Fruit fly (Drosophila melanogaster) whole organism, embryonic: ENCODE measurements around the gene mus201.

Experiments used
- CG10366 ChIP-seq: fragments of 200-800 bp; sonication (Bioruptor generic); IDR thresholded peaks from 2 replicates; pipeline ENCODE4 v1.3.6; 2022; ENCODE audit warnings: missing biosample characterization, missing genetic modification characterization
- CG10654 ChIP-seq: fragments of 200-800 bp; sonication (Bioruptor generic); optimal IDR thresholded peaks from 2 replicates; lab custom pipeline; 2016; ENCODE audit warnings: missing biosample characterization, missing genetic modification characterization
- CG14710 ChIP-seq: fragments of 200-800 bp; sonication (Bioruptor generic); optimal IDR thresholded peaks from 3 replicates; lab custom pipeline; 2019; ENCODE audit warnings: missing biosample characterization, mild to moderate bottlenecking, missing genetic modification characterization, moderate library complexity
- CG17612 ChIP-seq: fragments of 200-800 bp; sonication (Bioruptor generic); IDR thresholded peaks from 2 replicates; pipeline ENCODE4 v1.3.6; 2022; ENCODE audit warnings: missing biosample characterization, missing genetic modification characterization
- CG31224 ChIP-seq: fragments of 200-800 bp; sonication (Bioruptor generic); IDR thresholded peaks from 2 replicates; pipeline ENCODE4 v1.3.6; 2022; ENCODE audit warnings: missing biosample characterization, missing genetic modification characterization
- CG3281 ChIP-seq: fragments of 200-800 bp; sonication (Bioruptor generic); optimal IDR thresholded peaks from 3 replicates; lab custom pipeline; 2017; ENCODE audit warnings: missing biosample characterization, mild to moderate bottlenecking, missing genetic modification characterization
- CG5180 ChIP-seq: fragments of 200-800 bp; sonication (Bioruptor generic); optimal IDR thresholded peaks from 3 replicates; lab custom pipeline; 2017; ENCODE audit warnings: missing biosample characterization, missing genetic modification characterization, mild to moderate bottlenecking, moderate library complexity, missing genetic modification reagents
- Usf ChIP-seq: fragments of 200-800 bp; sonication (Bioruptor generic); optimal IDR thresholded peaks from 2 replicates; lab custom pipeline; 2017; ENCODE audit warnings: missing genotype, missing biosample characterization, missing genetic modification characterization
- cas ChIP-seq: fragments of 200-800 bp; sonication (Bioruptor generic); IDR thresholded peaks from 2 replicates; pipeline ENCODE4 v1.3.6; 2022; ENCODE audit warnings: missing biosample characterization, missing genetic modification characterization
- fru ChIP-seq: fragments of >200 bp; optimal IDR thresholded peaks from 2 replicates; lab custom pipeline; 2017
- hbn ChIP-seq: fragments of 200-800 bp; sonication (Bioruptor generic); IDR thresholded peaks from 2 replicates; pipeline ENCODE4 v1.3.6; 2022; ENCODE audit warnings: missing biosample characterization, missing genetic modification characterization; ENCODE audit not compliant: partially characterized antibody
- tna ChIP-seq: fragments of 200-800 bp; sonication (Bioruptor generic); IDR thresholded peaks from 2 replicates; pipeline ENCODE4 v1.3.6; 2022; ENCODE audit warnings: missing biosample characterization, missing genetic modification characterization; ENCODE audit not compliant: partially characterized antibody
- tx ChIP-seq: fragments of 200-800 bp; sonication (Bioruptor generic); optimal IDR thresholded peaks from 2 replicates; lab custom pipeline; 2016; ENCODE audit warnings: missing biosample characterization, missing genetic modification characterization
- zfh1 ChIP-seq: fragments of 200-800 bp; sonication (Bioruptor generic); IDR thresholded peaks from 3 replicates; pipeline ENCODE4 v1.3.6; 2022; ENCODE audit warnings: missing biosample characterization, missing genetic modification characterization

DNA sequence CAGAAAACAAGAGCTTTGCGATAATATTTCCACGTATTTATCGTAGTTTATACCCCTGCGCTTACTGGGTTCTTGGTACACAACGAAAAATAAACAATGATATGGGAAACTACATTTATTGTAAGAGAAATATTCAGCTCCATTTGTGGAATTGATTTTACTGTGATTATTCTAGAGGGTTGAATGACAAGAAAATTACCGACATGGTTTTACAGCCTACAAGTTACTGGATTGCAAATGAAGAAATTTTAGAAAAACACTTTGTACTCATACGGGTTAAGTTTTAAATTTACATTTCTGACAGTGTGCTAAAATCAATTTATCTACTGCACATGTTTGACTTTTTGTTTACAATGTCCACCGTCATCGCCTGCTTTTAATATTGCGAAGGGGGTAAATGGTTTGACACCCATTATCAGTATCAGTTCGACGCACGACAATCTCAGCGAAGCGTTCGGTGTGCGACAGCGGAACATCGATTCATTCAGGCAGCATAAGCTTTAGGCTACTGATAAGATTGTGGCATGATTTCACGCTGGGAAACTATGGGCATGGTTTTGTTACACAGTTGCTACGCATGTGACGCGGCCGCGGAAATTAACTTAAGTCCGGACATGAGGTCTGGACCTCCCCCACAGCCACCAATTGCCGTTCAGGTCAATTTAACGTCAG, 23.9 kb downstream of the mus201 start:
- TF ChIP-seq fru (lab: Kevin White, UChicago) (no peak), tna (GFP tag; lab: Robert Waterston, UW) (no peak), cas (GFP tag; lab: Robert Waterston, UW) (no peak), Usf (GFP tag; lab: Kevin White, UChicago) (no peak), hbn (GFP tag; lab: Robert Waterston, UW) (no peak), CG31224 (GFP tag; lab: Robert Waterston, UW) (no peak), zfh1 (no peak), CG17612 (GFP tag; lab: Robert Waterston, UW) (no peak), CG5180 (peak; percentile 71), CG14710 (tag; lab: Kevin White, UChicago) (peak; percentile 2), tx (GFP tag; lab: Kevin White, UChicago) (no peak), CG10366 (GFP tag; lab: Robert Waterston, UW) (no peak), CG10654 (no peak), CG3281 (GFP tag; lab: Kevin White, UChicago) (peak; percentile 52)
